Worm (Caenorhabditis elegans): ENCODE results near the gene F43C11.6.
A peak's percentile ranks its signal among the peaks of the same experiment; 100 is the strongest.

- TF ChIP-seq Y5F2A.4 (GFP tag; optimal IDR thresholded peaks at IDR 0.05) (no peak), set-16 (GFP tag; IDR thresholded peaks at IDR 0.05) (no peak), fkh-10 (GFP tag; optimal IDR thresholded peaks at IDR 0.05) (no peak), F26F4.8 (GFP tag; conservative IDR thresholded peaks at IDR 0.05) (no peak), duxl-1 (tag; optimal IDR thresholded peaks at IDR 0.05; ENCODE audit: poor library complexity) (no peak), dve-1 (tag; optimal IDR thresholded peaks at IDR 0.05; ENCODE audit: insufficient read depth) (peak; percentile 56), lin-15B (tag; optimal IDR thresholded peaks at IDR 0.05) (no peak), ces-1 (GFP tag; optimal IDR thresholded peaks at IDR 0.05) (no peak), nhr-237 (tag; optimal IDR thresholded peaks at IDR 0.05) (no peak), pqm-1 (tag; optimal IDR thresholded peaks at IDR 0.05) (peak; percentile 80), nhr-28 (tag; optimal IDR thresholded peaks at IDR 0.05) (peak; percentile 82)
Observed at ce11 chrII:2335572-2335971, 6.7 kb upstream of the F43C11.6 start, which contains the start of gene F43C11.7.

Data from whole organism, L4 larva.